Worm (Caenorhabditis elegans): ENCODE data around the gene deg-3.

- no peak for TF ChIP-seq ceh-36 (tag; optimal IDR thresholded peaks at IDR 0.05)
- TF ChIP-seq ama-1 (optimal IDR thresholded peaks at IDR 0.05), result no peak
Measured at ce11 chrV:11424565-11424964, 9.6 kb upstream of the deg-3 start, which contains the start of gene T26H10.2.

All from whole organism, early embryonic.